Worm (Caenorhabditis elegans): Measurements from ENCODE around the gene W06E11.1.

The W06E11.1 gene

DNA sequence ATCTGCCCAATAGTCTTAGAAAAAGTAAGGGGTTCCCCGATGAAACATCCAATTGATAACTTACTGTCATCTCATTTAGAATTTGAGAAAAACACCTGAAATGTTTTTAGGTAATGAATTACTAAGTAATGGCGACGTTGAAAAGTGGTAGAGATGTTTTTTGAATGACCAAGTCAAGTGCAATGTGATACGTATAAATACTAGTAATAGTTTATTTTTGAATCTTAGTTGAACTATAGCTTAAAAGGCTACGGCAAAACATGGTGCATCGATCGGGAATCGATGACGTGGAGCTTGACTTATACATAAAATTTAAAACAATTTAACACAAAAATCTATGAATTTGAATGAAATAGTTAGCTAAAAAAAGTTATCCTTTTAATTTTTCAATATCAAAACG is 32.3 kb upstream of the W06E11.1 start, which contains the start of gene best-17:
best-17 (minus strand) TSS at position 101 of the 400 bp plus-strand sequence.
- no peak for TF ChIP-seq tbp1 (GFP tag; optimal IDR thresholded peaks at IDR 0.05)
- no peak for TF ChIP-seq pha-4 (tag; optimal IDR thresholded peaks at IDR 0.05)
- TF ChIP-seq ztf-3 (GFP tag; optimal IDR thresholded peaks at IDR 0.05) = no peak
- no peak for TF ChIP-seq rpc-1 (optimal IDR thresholded peaks at IDR 0.05)
- TF ChIP-seq rpc-1 (tag; optimal IDR thresholded peaks at IDR 0.05) = no peak
- TF ChIP-seq D2030.7 (GFP tag; IDR thresholded peaks at IDR 0.05) = no peak
- no peak for TF ChIP-seq B0261.1 (tag; optimal IDR thresholded peaks at IDR 0.05)
- no peak for TF ChIP-seq hmg-1.2 (GFP tag; IDR thresholded peaks at IDR 0.05)
- no peak for TF ChIP-seq snpc-1.3 (tag; optimal IDR thresholded peaks at IDR 0.05; ENCODE audit: insufficient read depth)

DNA sequence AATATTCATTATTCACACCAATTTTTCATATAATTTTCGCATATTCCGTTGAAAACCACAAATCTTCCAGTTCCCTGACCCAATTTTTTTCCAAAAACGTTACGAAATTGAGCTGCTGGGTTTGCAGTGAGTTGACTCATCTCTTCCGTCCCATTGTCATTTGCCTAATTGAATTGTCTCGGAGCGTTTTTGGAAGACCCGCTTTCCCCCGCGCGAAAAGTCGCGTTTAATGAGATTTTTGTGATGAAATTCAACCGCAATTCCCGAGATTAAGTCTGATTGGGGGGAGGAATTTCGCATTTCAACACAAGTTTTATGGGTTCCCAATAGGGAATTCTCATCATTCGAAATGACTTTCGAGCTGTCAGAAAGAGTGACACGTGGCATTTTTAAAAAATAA is 30.0 kb upstream of the W06E11.1 start:
- no peak for TF ChIP-seq hmg-1.2 (GFP tag; IDR thresholded peaks at IDR 0.05)
- no peak for TF ChIP-seq bed-2 (GFP tag; IDR thresholded peaks at IDR 0.05)
- no peak for TF ChIP-seq ama-1 (optimal IDR thresholded peaks at IDR 0.05)
- no peak for TF ChIP-seq ama-1 (GFP tag; optimal IDR thresholded peaks at IDR 0.05)
- no peak for TF ChIP-seq F49E8.2 (tag; optimal IDR thresholded peaks at IDR 0.05; ENCODE audit: insufficient read depth)
- TF ChIP-seq nhr-90 (tag; optimal IDR thresholded peaks at IDR 0.05) = no peak
- no peak for TF ChIP-seq zfh-2 (GFP tag; conservative IDR thresholded peaks at IDR 0.05)

DNA sequence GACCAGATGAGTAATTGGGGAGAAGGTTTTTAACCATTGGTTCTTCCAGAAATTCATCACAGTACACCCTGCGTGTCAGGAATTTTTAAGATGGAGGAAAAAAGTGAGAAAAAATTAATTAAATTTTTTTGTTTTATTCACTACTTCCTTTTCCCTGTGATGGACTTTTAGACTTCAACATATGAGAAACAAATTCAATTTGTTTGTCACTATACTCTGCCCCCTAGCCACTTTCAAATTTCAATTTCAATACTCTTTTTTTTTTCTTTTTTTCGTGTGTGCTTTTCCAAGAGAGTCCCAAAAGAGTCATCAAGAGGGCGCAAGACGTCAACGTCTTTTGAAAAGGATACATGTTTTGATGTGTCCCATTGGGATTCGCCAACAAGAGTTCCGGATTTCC is 29.1 kb upstream of the W06E11.1 start:
- TF ChIP-seq ztf-26 (tag; optimal IDR thresholded peaks at IDR 0.05) = no peak

DNA sequence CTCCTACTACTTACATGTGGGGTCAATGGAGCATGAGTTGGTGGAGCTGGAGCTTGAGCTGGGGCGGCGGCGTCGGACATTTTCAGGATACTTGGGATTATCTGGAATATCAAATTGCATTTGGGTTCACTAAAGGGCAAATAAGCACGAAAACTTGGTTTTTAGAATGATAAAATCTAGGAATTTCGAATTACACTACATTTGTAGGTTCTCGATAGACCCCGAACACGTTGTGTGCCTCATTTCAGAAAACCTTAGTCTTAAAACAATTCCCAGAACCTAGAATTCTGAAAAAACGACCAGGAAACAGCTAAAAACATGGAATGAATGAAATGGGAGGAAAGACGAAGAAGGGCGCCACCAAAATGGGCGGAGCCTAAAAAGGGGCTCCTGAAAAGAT is 27.4 kb upstream of the W06E11.1 start, which contains the start of gene T19C3.3:
T19C3.3 (minus strand) TSS at position 101 of the 400 bp plus-strand sequence.
- TF ChIP-seq lir-1 (GFP tag; conservative IDR thresholded peaks at IDR 0.05) (no peak), ztf-3 (GFP tag; optimal IDR thresholded peaks at IDR 0.05) (no peak), mel-28 (tag; optimal IDR thresholded peaks at IDR 0.05; ENCODE audit: borderline replicate concordance) (no peak), repo-1 (tag; optimal IDR thresholded peaks at IDR 0.05) (no peak), nhr-27 (tag; optimal IDR thresholded peaks at IDR 0.05) (no peak), rcor-1 (GFP tag; IDR thresholded peaks at IDR 0.05) (no peak), bed-2 (GFP tag; IDR thresholded peaks at IDR 0.05) (no peak), ZK185.1 (tag; optimal IDR thresholded peaks at IDR 0.05; ENCODE audit: poor library complexity, severe bottlenecking) (no peak), nhr-80 (tag; optimal IDR thresholded peaks at IDR 0.05) (no peak), hrde-1 (tag; optimal IDR thresholded peaks at IDR 0.05; ENCODE audit: borderline replicate concordance) (no peak), nhr-179 (tag; optimal IDR thresholded peaks at IDR 0.05) (no peak), gei-17 (GFP tag; optimal IDR thresholded peaks at IDR 0.05) (no peak)

DNA sequence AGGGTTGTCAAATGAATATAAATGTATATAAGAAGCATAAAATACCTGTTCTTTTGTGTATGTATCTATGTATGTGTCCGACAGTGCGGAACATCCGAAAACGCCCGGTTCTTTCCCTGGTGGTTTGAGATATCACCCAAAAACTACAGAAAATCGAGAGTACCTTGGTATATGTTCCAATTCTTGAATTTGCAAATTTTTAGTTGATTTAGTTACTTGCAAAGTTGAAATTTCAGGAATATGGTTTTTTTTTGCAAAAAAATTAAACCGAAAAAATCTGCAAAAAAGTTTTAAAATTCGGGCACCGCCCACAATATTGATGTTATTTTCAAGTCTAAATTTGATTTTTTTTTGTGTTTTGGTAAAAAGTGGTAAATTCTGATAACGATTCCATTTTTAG is 24.4 kb upstream of the W06E11.1 start, which contains the start of gene T19C3.2:
T19C3.2 (minus strand) TSS at position 101 of the 400 bp plus-strand sequence.
- TF ChIP-seq ztf-3 (GFP tag; optimal IDR thresholded peaks at IDR 0.05) (no peak), ztf-6 (GFP tag; IDR thresholded peaks at IDR 0.05) (no peak), lag-1 (GFP tag; IDR thresholded peaks at IDR 0.05) (no peak), unc-62 (GFP tag; optimal IDR thresholded peaks at IDR 0.05) (no peak), pha-4 (tag; optimal IDR thresholded peaks at IDR 0.05) (no peak), nfya-2 (GFP tag; IDR thresholded peaks at IDR 0.05) (no peak), F57C9.4 (tag; optimal IDR thresholded peaks at IDR 0.05) (no peak), chd-7 (tag; optimal IDR thresholded peaks at IDR 0.05) (no peak), F52B5.7 (tag; optimal IDR thresholded peaks at IDR 0.05) (no peak), ztf-18 (tag; optimal IDR thresholded peaks at IDR 0.05) (no peak), ets-4 (GFP tag; optimal IDR thresholded peaks at IDR 0.05) (no peak), F33H1.4 (GFP tag; IDR thresholded peaks at IDR 0.05) (no peak), nhr-179 (tag; optimal IDR thresholded peaks at IDR 0.05) (no peak), T26A5.8 (tag; optimal IDR thresholded peaks at IDR 0.05) (no peak), Y67H2A.10 (GFP tag; conservative IDR thresholded peaks at IDR 0.05) (no peak), ekl-4 (GFP tag; IDR thresholded peaks at IDR 0.05) (no peak)

All from whole organism, young adult.